Worm (Caenorhabditis elegans) whole organism, L1 larva: ENCODE data around the gene T23B12.6.

ENCODE experiments used
- C04F5.9 ChIP-seq: sonication (generic microtip); optimal IDR thresholded peaks from 2 replicates; lab custom pipeline; 2016; ENCODE audit warnings: missing genetic modification characterization, missing compliant biosample characterization
- ama-1 ChIP-seq: fragments of 150-350 bp; optimal IDR thresholded peaks from 2 replicates; lab custom pipeline; 2014
- blmp-1 ChIP-seq: fragments of 150-350 bp; optimal IDR thresholded peaks from 2 replicates; lab custom pipeline; 2014; ENCODE audit warnings: missing biosample characterization, missing genetic modification characterization
- ceh-82 ChIP-seq, 3 experiments: fragments of 150-350 bp in 1 of 3; sonication (generic microtip) in 2 of 3; optimal IDR thresholded peaks; 2 replicates each; lab custom pipeline; 2014 to 2017; ENCODE audit warnings: missing biosample characterization in 3 of 3, missing genetic modification characterization in 3 of 3
- elt-2 ChIP-seq: sonication (generic microtip); optimal IDR thresholded peaks from 2 replicates; lab custom pipeline; 2016; ENCODE audit warnings: missing genetic modification characterization, mild to moderate bottlenecking, inconsistent platforms, missing compliant biosample characterization, missing genetic modification reagents
- elt-3 ChIP-seq, 6 experiments: fragments of 150-350 bp in 1 of 6; sonication (generic microtip); optimal IDR thresholded peaks; 2 replicates each; lab custom pipeline; 2017 to 2018; ENCODE audit warnings: missing biosample characterization in 6 of 6, missing genetic modification characterization in 6 of 6, inconsistent platforms in 1 of 6
- hlh-17 ChIP-seq: fragments of 200-800 bp; sonication (Bioruptor generic); optimal IDR thresholded peaks from 2 replicates; lab custom pipeline; 2018; ENCODE audit warnings: missing genetic modification characterization, mild to moderate bottlenecking, missing compliant biosample characterization, moderate library complexity, borderline replicate concordance
- irx-1 ChIP-seq: sonication (generic microtip); optimal IDR thresholded peaks from 2 replicates; lab custom pipeline; 2016; ENCODE audit warnings: missing genetic modification characterization, missing compliant biosample characterization
- lin-14 ChIP-seq: fragments of 200-800 bp; sonication (Bioruptor generic); optimal IDR thresholded peaks from 2 replicates; lab custom pipeline; 2018; ENCODE audit warnings: mild to moderate bottlenecking, missing genetic modification characterization, moderate library complexity, missing compliant biosample characterization
- lin-15B ChIP-seq: fragments of 150-350 bp; sonication (generic microtip); optimal IDR thresholded peaks from 3 replicates; lab custom pipeline; 2014; ENCODE audit warnings: missing biosample characterization, missing genetic modification characterization
- lin-35 ChIP-seq, 2 experiments: fragments of 150-350 bp; optimal IDR thresholded peaks; 2 replicates each; lab custom pipeline; 2014; ENCODE audit warnings: missing biosample characterization in 2 of 2, missing genetic modification characterization in 2 of 2, missing genetic modification reagents in 2 of 2
- lin-39 ChIP-seq: fragments of 150-350 bp; optimal IDR thresholded peaks from 2 replicates; lab custom pipeline; 2014; ENCODE audit warnings: missing biosample characterization, missing genetic modification reagents, missing genetic modification characterization
- mab-9 ChIP-seq: fragments of 200-800 bp; sonication (Bioruptor generic); IDR thresholded peaks from 2 replicates; pipeline ENCODE4 v1.3.6; 2022; ENCODE audit warnings: missing genetic modification reagents, missing genetic modification characterization, missing compliant biosample characterization
- mdl-1 ChIP-seq, 2 experiments: fragments of 150-350 bp; optimal IDR thresholded peaks; 2 replicates each; lab custom pipeline; 2014 to 2017; ENCODE audit warnings: missing biosample characterization in 2 of 2, missing genetic modification characterization in 2 of 2, inconsistent platforms in 1 of 2
- mep-1 ChIP-seq: fragments of 150-350 bp; optimal IDR thresholded peaks from 2 replicates; lab custom pipeline; 2014; ENCODE audit warnings: missing biosample characterization, missing genetic modification characterization
- nhr-11 ChIP-seq: fragments of 150-350 bp; optimal IDR thresholded peaks from 2 replicates; lab custom pipeline; 2014; ENCODE audit warnings: missing biosample characterization, missing genetic modification characterization
- nhr-19 ChIP-seq: fragments of 200-800 bp; sonication (Bioruptor generic); conservative IDR thresholded peaks from 2 replicates; pipeline ENCODE4 v1.3.6; 2022; ENCODE audit warnings: missing genetic modification characterization, missing compliant biosample characterization
- nhr-20 ChIP-seq: sonication (generic microtip); optimal IDR thresholded peaks from 2 replicates; lab custom pipeline; 2016; ENCODE audit warnings: mild to moderate bottlenecking, missing genetic modification characterization, missing compliant biosample characterization
- nhr-71 ChIP-seq: sonication (generic microtip); optimal IDR thresholded peaks from 2 replicates; lab custom pipeline; 2016; ENCODE audit warnings: mild to moderate bottlenecking, missing genetic modification characterization, moderate library complexity, missing compliant biosample characterization
- nhr-76 ChIP-seq: sonication (generic microtip); optimal IDR thresholded peaks from 2 replicates; lab custom pipeline; 2017; ENCODE audit warnings: missing biosample characterization, missing genetic modification characterization
- nhr-85 ChIP-seq: sonication (generic microtip); peaks from one replicate; lab custom pipeline; 2016; ENCODE audit warnings: missing genetic modification characterization, inconsistent platforms, missing compliant biosample characterization
- nhr-90 ChIP-seq: sonication (generic microtip); optimal IDR thresholded peaks from 2 replicates; lab custom pipeline; 2016; ENCODE audit warnings: mild to moderate bottlenecking, missing genetic modification characterization, missing compliant biosample characterization; ENCODE audit not compliant: poor library complexity
- pag-3 ChIP-seq: sonication (generic microtip); optimal IDR thresholded peaks from 2 replicates; lab custom pipeline; 2017; ENCODE audit warnings: missing genetic modification characterization, mild to moderate bottlenecking, missing compliant biosample characterization, antibody characterized with exemption, borderline replicate concordance; ENCODE audit not compliant: insufficient read depth
- snu-23 ChIP-seq: sonication (generic microtip); optimal IDR thresholded peaks from 2 replicates; lab custom pipeline; 2016; ENCODE audit warnings: missing genetic modification characterization, missing compliant biosample characterization
- sox-4 ChIP-seq: sonication (generic microtip); optimal IDR thresholded peaks from 2 replicates; lab custom pipeline; 2016; ENCODE audit warnings: missing genetic modification characterization, missing compliant biosample characterization
- sup-37 ChIP-seq: fragments of 200-800 bp; sonication (Bioruptor generic); optimal IDR thresholded peaks from 2 replicates; lab custom pipeline; 2018; ENCODE audit warnings: mild to moderate bottlenecking, missing genetic modification characterization, missing compliant biosample characterization
- swsn-7 ChIP-seq: sonication (generic microtip); optimal IDR thresholded peaks from 2 replicates; lab custom pipeline; 2016; ENCODE audit warnings: missing genetic modification characterization, missing compliant biosample characterization
- unc-130 ChIP-seq: fragments of 150-350 bp; optimal IDR thresholded peaks from 2 replicates; lab custom pipeline; 2017; ENCODE audit warnings: missing biosample characterization, missing genetic modification characterization, inconsistent platforms
- xbp-1 ChIP-seq: sonication (generic microtip); optimal IDR thresholded peaks from 2 replicates; lab custom pipeline; 2016; ENCODE audit warnings: missing genetic modification characterization, missing compliant biosample characterization
- zag-1 ChIP-seq: fragments of 150-350 bp; optimal IDR thresholded peaks from 2 replicates; lab custom pipeline; 2014; ENCODE audit warnings: missing biosample characterization, missing genetic modification characterization
- ztf-11 ChIP-seq, 2 experiments: sonication (generic microtip); optimal IDR thresholded peaks; 2 replicates each; lab custom pipeline; 2016 to 2017; ENCODE audit warnings: missing genetic modification characterization in 2 of 2, missing biosample characterization in 1 of 2, missing compliant biosample characterization in 1 of 2

T23B12.6 gene

ce11 chrV:8426741-8427457 is 33.3 kb downstream of the T23B12.6 start:
- TF ChIP-seq elt-3 (tag; optimal IDR thresholded peaks at IDR 0.05; lab: Kevin White, UChicago): peak in 2 of 6 experiments; percentile 27 to 88
- TF ChIP-seq nhr-20: peak; percentile 73
- peak in 1 of 2 experiments; percentile 4 for TF ChIP-seq mdl-1 (tag; optimal IDR thresholded peaks at IDR 0.05; lab: Kevin White, UChicago)
- TF ChIP-seq nhr-85: peak; percentile 82
- TF ChIP-seq blmp-1 (tag; lab: Kevin White, UChicago): peak; percentile 73
- TF ChIP-seq lin-15B: no peak
- TF ChIP-seq elt-2 (tag; lab: Kevin White, UChicago): peak; percentile 51
- TF ChIP-seq nhr-11 (tag; lab: Kevin White, UChicago): no peak
- peak; percentile 19 for TF ChIP-seq unc-130 (tag; lab: Kevin White, UChicago)
- TF ChIP-seq lin-35 (GFP tag; optimal IDR thresholded peaks at IDR 0.05; lab: Kevin White, UChicago): peak in 1 of 2 experiments; percentile 27
- TF ChIP-seq nhr-71 (tag; lab: Kevin White, UChicago): peak; percentile 52
- TF ChIP-seq sup-37: no peak
- TF ChIP-seq snu-23 (GFP tag; lab: Kevin White, UChicago): peak; percentile 26
- peak; percentile 47 for TF ChIP-seq lin-14
- TF ChIP-seq nhr-19: no peak
- TF ChIP-seq, all 84 proteins: peak for 11

ce11 chrV:8426210-8426609 is 34.0 kb downstream of the T23B12.6 start:
- no peak for TF ChIP-seq ceh-82 (tag; optimal IDR thresholded peaks at IDR 0.05; lab: Kevin White, UChicago)
- no peak for TF ChIP-seq pag-3 (tag; lab: Kevin White, UChicago)
- no peak for TF ChIP-seq sox-4 (tag; lab: Kevin White, UChicago)
- TF ChIP-seq mep-1 (tag; lab: Kevin White, UChicago): peak; percentile 75
- peak; percentile 18 for TF ChIP-seq swsn-7 (tag; lab: Kevin White, UChicago)
- no peak for TF ChIP-seq zag-1 (tag; lab: Kevin White, UChicago)
- TF ChIP-seq xbp-1: no peak
- TF ChIP-seq mab-9 (GFP tag; lab: Robert Waterston, UW): no peak
- no peak for TF ChIP-seq C04F5.9 (tag; lab: Kevin White, UChicago)
- TF ChIP-seq hlh-17: no peak
- TF ChIP-seq irx-1: no peak
- peak; percentile 2 for TF ChIP-seq lin-14

ce11 chrV:8424840-8425814 is 35.1 kb downstream of the T23B12.6 start:
- TF ChIP-seq blmp-1 (tag; lab: Kevin White, UChicago) (peak; percentile 21), nhr-85 (peak; percentile 65), elt-2 (tag; lab: Kevin White, UChicago) (peak; percentile 79), lin-35 (GFP tag; optimal IDR thresholded peaks at IDR 0.05; lab: Kevin White, UChicago) (peak in 1 of 2 experiments; percentile 18), lin-39 (tag; lab: Kevin White, UChicago) (no peak), ama-1 (lab: Kevin White, UChicago) (peak; percentile 42), nhr-90 (tag; lab: Kevin White, UChicago) (no peak)

ce11 chrV:8417271-8417670 is 42.9 kb downstream of the T23B12.6 start:
- TF ChIP-seq nhr-76 (tag; lab: Kevin White, UChicago) (no peak), ztf-11 (tag; optimal IDR thresholded peaks at IDR 0.05; lab: Kevin White, UChicago) (no peak), nhr-85 (no peak)
